Fruit fly (Drosophila melanogaster) whole organism, prepupa: ENCODE results near the gene Acp95EF.

Experiments
- Blimp-1 ChIP-seq: fragments of 200-800 bp; sonication (Bioruptor generic); optimal IDR thresholded peaks from 3 replicates; lab custom pipeline; 2017; ENCODE audit warnings: missing biosample characterization, missing genetic modification characterization, mild to moderate bottlenecking, moderate library complexity, missing genetic modification reagents
- CG10669 ChIP-seq: fragments of 200-800 bp; sonication (Bioruptor generic); optimal IDR thresholded peaks from 3 replicates; lab custom pipeline; 2018; ENCODE audit warnings: missing biosample characterization, mild to moderate bottlenecking, missing genetic modification characterization, moderate library complexity
- CG11294 ChIP-seq: fragments of 200-800 bp; sonication (Bioruptor generic); IDR thresholded peaks from 2 replicates; pipeline ENCODE4 v1.3.6; 2022; ENCODE audit warnings: missing biosample characterization, missing genetic modification characterization
- CG11762 ChIP-seq: fragments of 200-800 bp; sonication (Bioruptor generic); optimal IDR thresholded peaks from 3 replicates; lab custom pipeline; 2016; ENCODE audit warnings: missing biosample characterization, missing genetic modification characterization; ENCODE audit not compliant: insufficient read depth
- CG11902 ChIP-seq: fragments of 200-800 bp; sonication (Bioruptor generic); optimal IDR thresholded peaks from 3 replicates; lab custom pipeline; 2016; ENCODE audit warnings: missing biosample characterization, missing genetic modification characterization
- CG15336 ChIP-seq: fragments of 200-800 bp; sonication (Bioruptor generic); IDR thresholded peaks from 2 replicates; pipeline ENCODE4 v1.3.6; 2022; ENCODE audit warnings: missing biosample characterization, missing genetic modification characterization
- CG1621 ChIP-seq: fragments of 200-800 bp; sonication (Bioruptor generic); optimal IDR thresholded peaks from 3 replicates; lab custom pipeline; 2018; ENCODE audit warnings: missing biosample characterization, mild to moderate bottlenecking, missing genetic modification characterization
- CG16779 ChIP-seq: fragments of 200-800 bp; sonication (Bioruptor generic); optimal IDR thresholded peaks from 3 replicates; lab custom pipeline; 2017; ENCODE audit warnings: missing biosample characterization, mild to moderate bottlenecking, missing genetic modification characterization
- CG3032 ChIP-seq: fragments of 200-800 bp; optimal IDR thresholded peaks from 2 replicates; lab custom pipeline; 2019; ENCODE audit warnings: missing biosample characterization, mild to moderate bottlenecking, missing genetic modification characterization, moderate library complexity
- CG34406 ChIP-seq: fragments of 200-800 bp; sonication (Bioruptor generic); optimal IDR thresholded peaks from 3 replicates; lab custom pipeline; 2016; ENCODE audit warnings: missing biosample characterization, missing genetic modification characterization
- CG4318 ChIP-seq: fragments of 200-800 bp; sonication (Bioruptor generic); optimal IDR thresholded peaks from 3 replicates; lab custom pipeline; 2017; ENCODE audit warnings: missing biosample characterization, mild to moderate bottlenecking, missing genetic modification characterization
- CG6163 ChIP-seq: fragments of 200-800 bp; sonication (Bioruptor generic); IDR thresholded peaks from 3 replicates; pipeline ENCODE4 v1.3.6; 2022; ENCODE audit warnings: missing biosample characterization, missing genetic modification characterization
- CG6276 ChIP-seq: fragments of 200-800 bp; sonication (Bioruptor generic); optimal IDR thresholded peaks from 2 replicates; lab custom pipeline; 2017; ENCODE audit warnings: missing biosample characterization, mild to moderate bottlenecking, missing genetic modification characterization
- CG6808 ChIP-seq: fragments of 200-800 bp; sonication (Bioruptor generic); optimal IDR thresholded peaks from 3 replicates; lab custom pipeline; 2017; ENCODE audit warnings: missing biosample characterization, missing genetic modification characterization, mild to moderate bottlenecking, moderate library complexity, missing genetic modification reagents
- CG7368 ChIP-seq: fragments of 200-800 bp; sonication (Bioruptor generic); optimal IDR thresholded peaks from 3 replicates; lab custom pipeline; 2016; ENCODE audit warnings: missing biosample characterization, missing genetic modification characterization
- CG8119 ChIP-seq: fragments of 200-800 bp; sonication (Bioruptor generic); IDR thresholded peaks from 3 replicates; pipeline ENCODE4 v1.3.6; 2022; ENCODE audit warnings: missing biosample characterization, missing genetic modification characterization
- CG8319 ChIP-seq: fragments of 200-800 bp; sonication (Bioruptor generic); optimal IDR thresholded peaks from 3 replicates; lab custom pipeline; 2016; ENCODE audit warnings: missing biosample characterization, missing genetic modification characterization
- CG8632 ChIP-seq: fragments of 200-800 bp; sonication (Bioruptor generic); optimal IDR thresholded peaks from 3 replicates; lab custom pipeline; 2016; ENCODE audit warnings: missing biosample characterization, missing genetic modification characterization
- CG9139 ChIP-seq: fragments of 200-800 bp; sonication (Bioruptor generic); optimal IDR thresholded peaks from 3 replicates; lab custom pipeline; 2017; ENCODE audit warnings: missing biosample characterization, mild to moderate bottlenecking, missing genetic modification characterization
- Eip75B ChIP-seq: fragments of 200-800 bp; sonication (Bioruptor generic); optimal IDR thresholded peaks from 3 replicates; lab custom pipeline; 2016; ENCODE audit warnings: missing biosample characterization, missing genetic modification characterization
- Eip78C ChIP-seq: fragments of 200-800 bp; sonication (Bioruptor generic); peaks from one replicate; lab custom pipeline; 2016; ENCODE audit warnings: missing biosample characterization, missing genetic modification characterization
- Eip93F ChIP-seq: fragments of 200-800 bp; sonication (Bioruptor generic); optimal IDR thresholded peaks from 2 replicates; lab custom pipeline; 2016; ENCODE audit warnings: missing biosample characterization, mild to moderate bottlenecking, missing genetic modification characterization
- Ets21C ChIP-seq: fragments of 200-800 bp; sonication (Bioruptor generic); optimal IDR thresholded peaks from 3 replicates; lab custom pipeline; 2016; ENCODE audit warnings: missing biosample characterization, missing genetic modification characterization
- Ets96B ChIP-seq: fragments of 200-800 bp; optimal IDR thresholded peaks from 2 replicates; lab custom pipeline; 2019; ENCODE audit warnings: missing biosample characterization, mild to moderate bottlenecking, missing genetic modification characterization, moderate library complexity
- Gug ChIP-seq: fragments of 200-800 bp; sonication (Bioruptor generic); IDR thresholded peaks from 2 replicates; pipeline ENCODE4 v1.3.6; 2022; ENCODE audit warnings: missing biosample characterization, missing genetic modification characterization
- Hr38 ChIP-seq: sonication (Bioruptor generic); optimal IDR thresholded peaks from 2 replicates; lab custom pipeline; 2016; ENCODE audit warnings: missing biosample characterization, missing genetic modification characterization
- Hr39 ChIP-seq: fragments of 200-800 bp; sonication (Bioruptor generic); optimal IDR thresholded peaks from 2 replicates; lab custom pipeline; 2016; ENCODE audit warnings: missing biosample characterization, missing genetic modification characterization
- Met ChIP-seq: fragments of 200-800 bp; sonication (Bioruptor generic); optimal IDR thresholded peaks from 3 replicates; lab custom pipeline; 2016; ENCODE audit warnings: missing biosample characterization, missing genetic modification characterization
- OdsH ChIP-seq: fragments of 200-800 bp; sonication (Bioruptor generic); optimal IDR thresholded peaks from 3 replicates; lab custom pipeline; 2016; ENCODE audit warnings: missing biosample characterization, missing genetic modification characterization
- Smox ChIP-seq: fragments of 200-800 bp; sonication (Bioruptor generic); optimal IDR thresholded peaks from 3 replicates; lab custom pipeline; 2016; ENCODE audit warnings: missing biosample characterization, missing genetic modification characterization
- Sox102F ChIP-seq: fragments of 200-800 bp; sonication (Bioruptor generic); optimal IDR thresholded peaks from 2 replicates; lab custom pipeline; 2016; ENCODE audit warnings: missing biosample characterization, mild to moderate bottlenecking, missing genetic modification characterization
- Sox15 ChIP-seq: fragments of 200-800 bp; sonication (Bioruptor generic); optimal IDR thresholded peaks from 3 replicates; lab custom pipeline; 2016; ENCODE audit warnings: missing biosample characterization, missing genetic modification characterization
- achi ChIP-seq: fragments of 200-800 bp; sonication (Bioruptor generic); optimal IDR thresholded peaks from 3 replicates; lab custom pipeline; 2016; ENCODE audit warnings: missing biosample characterization, missing genetic modification characterization
- acj6 ChIP-seq: fragments of 200-800 bp; sonication (Bioruptor generic); optimal IDR thresholded peaks from 3 replicates; lab custom pipeline; 2016; ENCODE audit warnings: missing biosample characterization, missing genetic modification characterization
- dac ChIP-seq: fragments of 200-800 bp; sonication (Bioruptor generic); optimal IDR thresholded peaks from 2 replicates; lab custom pipeline; 2017; ENCODE audit warnings: missing biosample characterization, mild to moderate bottlenecking, missing genetic modification characterization
- dsx ChIP-seq: fragments of 200-800 bp; optimal IDR thresholded peaks from 3 replicates; lab custom pipeline; 2019; ENCODE audit warnings: missing biosample characterization, mild to moderate bottlenecking, missing genetic modification characterization, moderate library complexity; ENCODE audit not compliant: poor library complexity, severe bottlenecking
- eg ChIP-seq: fragments of 200-800 bp; sonication (Bioruptor generic); IDR thresholded peaks from 3 replicates; pipeline ENCODE4 v1.3.6; 2022; ENCODE audit warnings: missing biosample characterization, missing genetic modification characterization
- esn ChIP-seq: fragments of 200-800 bp; sonication (Bioruptor generic); optimal IDR thresholded peaks from 2 replicates; lab custom pipeline; 2016; ENCODE audit warnings: missing biosample characterization, mild to moderate bottlenecking, missing genetic modification characterization, moderate library complexity
- fd59A ChIP-seq: fragments of 200-800 bp; sonication (Bioruptor generic); optimal IDR thresholded peaks from 2 replicates; lab custom pipeline; 2017; ENCODE audit warnings: missing biosample characterization, mild to moderate bottlenecking, missing genetic modification characterization, missing genetic modification reagents
- fd85E ChIP-seq: fragments of 200-800 bp; sonication (Bioruptor generic); optimal IDR thresholded peaks from 3 replicates; lab custom pipeline; 2016; ENCODE audit warnings: missing biosample characterization, missing genetic modification characterization
- fkh ChIP-seq: fragments of 200-800 bp; sonication (Bioruptor generic); optimal IDR thresholded peaks from 3 replicates; lab custom pipeline; 2017; ENCODE audit warnings: missing biosample characterization, mild to moderate bottlenecking, missing genetic modification characterization, moderate library complexity
- lz ChIP-seq: fragments of 200-800 bp; sonication (Bioruptor generic); optimal IDR thresholded peaks from 3 replicates; lab custom pipeline; 2016; ENCODE audit warnings: missing biosample characterization, missing genetic modification characterization
- pdm3 ChIP-seq: fragments of 200-800 bp; sonication (Bioruptor generic); optimal IDR thresholded peaks from 3 replicates; lab custom pipeline; 2016; ENCODE audit warnings: missing biosample characterization, missing genetic modification characterization
- salr ChIP-seq, 2 experiments: fragments of 200-800 bp; sonication (Bioruptor generic); optimal IDR thresholded peaks; 3 replicates each; lab custom pipeline; 2016 to 2018; ENCODE audit warnings: missing biosample characterization in 2 of 2, missing genetic modification characterization in 2 of 2, mild to moderate bottlenecking in 1 of 2
- ss ChIP-seq, 2 experiments: fragments of 200-800 bp; sonication (Bioruptor generic); optimal IDR thresholded peaks; 2 replicates in 1 of 2; 3 replicates in 1 of 2; lab custom pipeline; 2017 to 2018; ENCODE audit warnings: mild to moderate bottlenecking in 2 of 2, missing biosample characterization in 2 of 2, missing genetic modification characterization in 2 of 2, moderate library complexity in 1 of 2
- topi ChIP-seq: fragments of 200-800 bp; sonication (Bioruptor generic); optimal IDR thresholded peaks from 3 replicates; lab custom pipeline; 2016; ENCODE audit warnings: missing biosample characterization, missing genetic modification characterization

Gene Acp95EF

dm6 chr3R:24205935-24206334, 22.8 kb upstream of the Acp95EF start (continued):
- TF ChIP-seq CG3032 (tag; lab: Kevin White, UChicago) (no peak), salr (GFP tag; optimal IDR thresholded peaks at IDR 0.05; lab: Kevin White, UChicago) (no peak), dsx (GFP tag; lab: Kevin White, UChicago) (no peak), Ets96B (no peak), CG6808 (GFP tag; lab: Kevin White, UChicago) (no peak), Sox102F (GFP tag; lab: Kevin White, UChicago) (peak; percentile 32), Hr39 (GFP tag; lab: Kevin White, UChicago) (peak; percentile 9), Blimp-1 (peak; percentile 23), CG11762 (GFP tag; lab: Kevin White, UChicago) (peak; percentile 39), CG6163 (GFP tag; lab: Robert Waterston, UW) (no peak), ss (GFP tag; optimal IDR thresholded peaks at IDR 0.05; lab: Kevin White, UChicago) (no peak), esn (GFP tag; lab: Kevin White, UChicago) (peak; percentile 59)

DNA sequence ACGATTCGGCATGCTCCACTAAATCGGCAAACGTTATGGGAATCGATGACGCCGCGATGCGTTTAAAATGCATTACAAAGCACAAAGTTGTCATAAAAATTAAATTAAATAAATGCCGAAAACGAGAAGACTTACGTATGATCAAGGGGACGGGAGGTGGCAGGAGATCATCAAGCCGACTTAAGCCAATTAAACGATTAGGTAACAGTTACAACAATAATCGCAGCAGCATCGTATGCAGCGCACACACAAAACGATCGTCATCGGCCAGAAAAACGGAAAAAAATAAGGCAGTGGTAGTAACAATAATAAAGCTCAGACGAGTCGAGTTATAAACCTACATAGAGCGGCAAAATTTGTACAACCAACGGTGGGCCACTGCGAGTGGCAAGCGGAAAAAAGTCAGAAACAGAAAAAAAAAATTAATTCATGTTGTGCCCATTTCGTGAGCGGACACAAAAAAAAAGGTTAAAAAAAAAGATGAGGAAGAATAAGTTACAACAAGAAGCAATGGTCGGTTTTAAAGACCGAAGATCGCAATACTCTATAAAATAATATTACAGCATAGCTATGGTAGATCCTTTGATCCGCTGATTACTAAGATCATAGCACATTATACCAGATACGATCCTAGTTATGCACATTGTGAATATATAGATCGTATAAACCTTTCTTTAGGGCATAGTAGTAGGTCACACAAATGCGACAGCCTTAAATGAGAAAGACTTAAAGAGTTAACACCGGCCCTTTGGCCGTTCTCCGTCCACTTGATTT, 22.2 kb upstream of the Acp95EF start:
- TF ChIP-seq CG3032 (tag; lab: Kevin White, UChicago) (peak; percentile 24), CG10669 (GFP tag; lab: Kevin White, UChicago) (peak; percentile 25), CG1621 (tag; lab: Kevin White, UChicago) (peak; percentile 9), fkh (no peak), CG34406 (GFP tag; lab: Kevin White, UChicago) (peak; percentile 64), Gug (GFP tag; lab: Robert Waterston, UW) (no peak), CG6808 (GFP tag; lab: Kevin White, UChicago) (peak; percentile 20), Eip78C (GFP tag; lab: Kevin White, UChicago) (peak; percentile 95), fd59A (GFP tag; lab: Kevin White, UChicago) (peak; percentile 19), ss (GFP tag; optimal IDR thresholded peaks at IDR 0.05; lab: Kevin White, UChicago) (peak in 1 of 2 experiments; percentile 36), CG8319 (GFP tag; lab: Kevin White, UChicago) (peak; percentile 33), CG8119 (peak; percentile 50), Sox102F (GFP tag; lab: Kevin White, UChicago) (peak; percentile 59), achi (GFP tag; lab: Kevin White, UChicago) (peak; percentile 66), salr (GFP tag; optimal IDR thresholded peaks at IDR 0.05; lab: Kevin White, UChicago) (peak in 1 of 2 experiments; percentile 20), Eip93F (GFP tag; lab: Kevin White, UChicago) (no peak), Hr38 (GFP tag; lab: Kevin White, UChicago) (no peak), acj6 (GFP tag; lab: Kevin White, UChicago) (peak; percentile 66), OdsH (GFP tag; lab: Kevin White, UChicago) (peak; percentile 57), esn (GFP tag; lab: Kevin White, UChicago) (peak; percentile 53), eg (GFP tag; lab: Robert Waterston, UW) (0 out of 3 replicates have a peak, but pooled peaks have one; percentile 28), pdm3 (peak; percentile 61), CG11902 (GFP tag; lab: Kevin White, UChicago) (peak; percentile 43), CG16779 (tag; lab: Kevin White, UChicago) (peak; percentile 9), CG6276 (no peak), Ets21C (peak; percentile 54), CG11294 (GFP tag; lab: Robert Waterston, UW) (no peak), CG8632 (GFP tag; lab: Kevin White, UChicago) (peak; percentile 56), CG9139 (GFP tag; lab: Kevin White, UChicago) (no peak), lz (GFP tag; lab: Kevin White, UChicago) (peak; percentile 37), CG15336 (GFP tag; lab: Robert Waterston, UW) (peak; percentile 42; the same call in 1 of the 2 replicates), fd85E (GFP tag; lab: Kevin White, UChicago) (no peak), Blimp-1 (no peak), CG4318 (GFP tag; lab: Kevin White, UChicago) (no peak), dac (GFP tag; lab: Kevin White, UChicago) (no peak), Met (GFP tag; lab: Kevin White, UChicago) (no peak), topi (GFP tag; lab: Kevin White, UChicago) (peak; percentile 53), Eip75B (GFP tag; lab: Kevin White, UChicago) (peak; percentile 64), Ets96B (peak; percentile 22), Smox (GFP tag; lab: Kevin White, UChicago) (peak; percentile 58), Sox15 (GFP tag; lab: Kevin White, UChicago) (peak; percentile 34), CG7368 (no peak)
